Fruit fly (Drosophila melanogaster) whole organism, embryonic: ENCODE measurements around the gene CG42271.

Experiments used
- CG13894 ChIP-seq: fragments of 200-800 bp; sonication (Bioruptor generic); optimal IDR thresholded peaks from 3 replicates; lab custom pipeline; 2018; ENCODE audit warnings: missing biosample characterization, mild to moderate bottlenecking, missing genetic modification characterization, moderate library complexity
- CG1602 ChIP-seq: fragments of 200-800 bp; sonication (Bioruptor generic); optimal IDR thresholded peaks from 3 replicates; lab custom pipeline; 2016; ENCODE audit warnings: missing biosample characterization, missing genetic modification characterization
- CG16815 ChIP-seq: fragments of 200-800 bp; sonication (Bioruptor generic); optimal IDR thresholded peaks from 3 replicates; lab custom pipeline; 2017; ENCODE audit warnings: missing biosample characterization, mild to moderate bottlenecking, missing genetic modification characterization
- CG17829 ChIP-seq: fragments of 200-800 bp; optimal IDR thresholded peaks from 2 replicates; lab custom pipeline; 2019; ENCODE audit warnings: missing biosample characterization, mild to moderate bottlenecking, missing genetic modification characterization, moderate library complexity
- CG18599 ChIP-seq: fragments of 200-800 bp; sonication (Bioruptor generic); optimal IDR thresholded peaks from 3 replicates; lab custom pipeline; 2017; ENCODE audit warnings: missing biosample characterization, missing genetic modification characterization, mild to moderate bottlenecking, moderate library complexity, missing genetic modification reagents
- CoRest ChIP-seq: fragments of 200-800 bp; sonication (Bioruptor generic); optimal IDR thresholded peaks from 3 replicates; lab custom pipeline; 2018; ENCODE audit warnings: missing biosample characterization, mild to moderate bottlenecking, missing genetic modification characterization, moderate library complexity
- Med ChIP-seq: fragments of 200-800 bp; sonication (Bioruptor generic); peaks from one replicate; lab custom pipeline; 2016; ENCODE audit warnings: missing biosample characterization, missing genetic modification characterization, mild to moderate bottlenecking, inconsistent platforms, moderate library complexity
- Oli ChIP-seq: fragments of 200-800 bp; sonication (Bioruptor generic); optimal IDR thresholded peaks from 2 replicates; lab custom pipeline; 2018; ENCODE audit warnings: missing biosample characterization, mild to moderate bottlenecking, missing genetic modification characterization, moderate library complexity
- Sox102F ChIP-seq: fragments of 200-800 bp; sonication (Bioruptor generic); optimal IDR thresholded peaks from 2 replicates; lab custom pipeline; 2018; ENCODE audit warnings: missing biosample characterization, mild to moderate bottlenecking, missing genetic modification characterization, moderate library complexity
- Sry-δ ChIP-seq: fragments of 200-800 bp; sonication (Bioruptor generic); optimal IDR thresholded peaks from 2 replicates; lab custom pipeline; 2016; ENCODE audit warnings: missing biosample characterization, missing genetic modification characterization
- ato ChIP-seq: fragments of 200-800 bp; sonication (Bioruptor generic); IDR thresholded peaks from 2 replicates; pipeline ENCODE4 v1.3.6; 2022; ENCODE audit warnings: missing biosample characterization, missing genetic modification characterization; ENCODE audit not compliant: partially characterized antibody
- chinmo ChIP-seq: fragments of 200-800 bp; sonication (Bioruptor generic); IDR thresholded peaks from 4 replicates; pipeline ENCODE4 v1.3.6; 2022; ENCODE audit warnings: missing biosample characterization, missing genetic modification characterization; ENCODE audit not compliant: partially characterized antibody
- lmd ChIP-seq: fragments of 200-800 bp; sonication (Bioruptor generic); IDR thresholded peaks from 2 replicates; pipeline ENCODE4 v1.3.6; 2022; ENCODE audit warnings: missing biosample characterization, missing genetic modification characterization
- pb ChIP-seq: fragments of 200-800 bp; sonication (Bioruptor generic); optimal IDR thresholded peaks from 3 replicates; lab custom pipeline; 2016; ENCODE audit warnings: missing biosample characterization, missing genetic modification characterization
- tna ChIP-seq: fragments of 200-800 bp; sonication (Bioruptor generic); IDR thresholded peaks from 2 replicates; pipeline ENCODE4 v1.3.6; 2022; ENCODE audit warnings: missing biosample characterization, missing genetic modification characterization; ENCODE audit not compliant: partially characterized antibody
- toy ChIP-seq: fragments of 200-800 bp; sonication (Bioruptor generic); IDR thresholded peaks from 2 replicates; pipeline ENCODE4 v1.3.6; 2022; ENCODE audit warnings: missing biosample characterization, missing genetic modification characterization
- tx ChIP-seq: fragments of 200-800 bp; sonication (Bioruptor generic); optimal IDR thresholded peaks from 2 replicates; lab custom pipeline; 2016; ENCODE audit warnings: missing biosample characterization, missing genetic modification characterization
- vvl ChIP-seq: fragments of 200-800 bp; sonication (Bioruptor generic); IDR thresholded peaks from 2 replicates; pipeline ENCODE4 v1.3.6; 2022; ENCODE audit warnings: missing biosample characterization, missing genetic modification characterization

The CG42271 gene

DNA sequence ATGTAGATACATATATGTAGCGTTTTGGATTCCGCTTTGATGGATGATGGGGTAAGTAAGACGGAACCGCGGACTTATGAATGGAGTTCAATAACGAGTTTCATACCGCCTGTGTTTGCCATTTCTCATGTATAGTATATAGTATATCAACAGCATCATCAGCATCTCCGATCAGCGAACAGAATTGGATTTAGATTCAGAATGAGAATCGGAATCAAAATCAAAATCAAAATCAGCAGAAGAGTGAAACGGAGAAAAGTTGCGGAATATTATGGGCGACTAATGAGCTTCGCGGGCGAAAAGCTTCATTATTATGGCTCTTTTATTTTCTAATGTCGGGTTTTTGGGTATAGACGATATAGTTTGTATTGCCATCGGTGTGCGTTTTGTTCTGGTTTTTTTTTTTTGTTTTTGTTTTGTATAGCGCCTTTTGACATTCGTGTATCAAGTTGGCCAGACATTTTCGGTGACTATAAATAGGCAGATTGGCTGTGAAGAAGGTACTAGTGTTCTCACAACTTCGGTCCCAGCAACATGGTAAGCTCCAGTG is 49.7 kb downstream of the CG42271 start, which contains the start of gene CG32603:
TSS of gene CG32603 (plus strand) at position 500 of the 550 bp plus-strand sequence.
- TF ChIP-seq lmd (no peak), CG13894 (peak; percentile 96)
- TF ChIP-seq, all 482 proteins: peak for 1

DNA sequence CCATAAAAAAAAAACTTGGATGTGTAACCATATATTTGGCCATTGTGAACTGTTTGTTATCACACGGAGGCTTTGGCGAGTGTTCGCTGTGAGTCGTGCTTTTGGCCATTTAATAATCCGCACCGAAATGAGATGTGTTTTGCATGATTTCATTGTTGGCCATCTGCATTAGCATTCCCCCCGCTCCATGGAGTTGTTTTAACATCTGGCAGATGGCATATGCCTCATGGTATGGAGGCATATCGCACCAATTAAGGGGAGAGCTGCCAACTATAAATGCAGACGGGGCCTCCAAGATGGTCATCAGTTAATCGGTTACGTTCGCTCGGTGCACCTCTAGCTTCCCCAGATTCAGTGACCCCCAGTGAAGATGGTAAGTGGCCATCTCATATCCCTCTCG is 53.1 kb downstream of the CG42271 start, which contains the start of gene CG11584:
TSS of gene CG11584 (plus strand) at position 301 of the 400 bp plus-strand sequence.
- TF ChIP-seq CG17829 (tag; lab: Kevin White, UChicago) (no peak), CG18599 (no peak), pb (GFP tag; lab: Kevin White, UChicago) (no peak), chinmo (GFP tag; lab: Robert Waterston, UW) (no peak), CG16815 (GFP tag; lab: Kevin White, UChicago) (no peak), Sox102F (GFP tag; lab: Kevin White, UChicago) (peak; percentile 3), toy (no peak), Sry-δ (GFP tag; lab: Kevin White, UChicago) (no peak), CG1602 (GFP tag; lab: Kevin White, UChicago) (no peak), Oli (tag; lab: Kevin White, UChicago) (no peak), tna (GFP tag; lab: Robert Waterston, UW) (no peak), tx (GFP tag; lab: Kevin White, UChicago) (no peak), CoRest (no peak), vvl (GFP tag; lab: Robert Waterston, UW) (peak; percentile 15; the same call in 1 of the 2 replicates), Med (GFP tag; lab: Kevin White, UChicago) (no peak), ato (GFP tag; lab: Robert Waterston, UW) (no peak)
